Worm (Caenorhabditis elegans) whole organism, early embryonic: Measurements from ENCODE around the gene srg-6.

Source experiments
- B0310.2 ChIP-seq: sonication (generic microtip); optimal IDR thresholded peaks from 2 replicates; lab custom pipeline; 2016; ENCODE audit warnings: mild to moderate bottlenecking, missing genetic modification characterization, missing compliant biosample characterization
- F13C5.2 ChIP-seq: sonication (generic microtip); optimal IDR thresholded peaks from 2 replicates; lab custom pipeline; 2017; ENCODE audit warnings: mild to moderate bottlenecking, missing genetic modification characterization, inconsistent platforms, missing compliant biosample characterization
- aly-1 ChIP-seq: sonication (generic microtip); optimal IDR thresholded peaks from 2 replicates; lab custom pipeline; 2016; ENCODE audit warnings: missing genetic modification characterization, missing compliant biosample characterization
- ama-1 ChIP-seq: fragments of 150-350 bp; optimal IDR thresholded peaks from 2 replicates; lab custom pipeline; 2014
- ceh-13 ChIP-seq: fragments of 200-800 bp; sonication (Bioruptor generic); optimal IDR thresholded peaks from 2 replicates; lab custom pipeline; 2018; ENCODE audit warnings: mild to moderate bottlenecking, missing genetic modification characterization, missing compliant biosample characterization
- ceh-36 ChIP-seq: sonication (generic microtip); optimal IDR thresholded peaks from 2 replicates; lab custom pipeline; 2016; ENCODE audit warnings: missing genetic modification characterization, inconsistent platforms, missing compliant biosample characterization
- ets-7 ChIP-seq: sonication (generic microtip); optimal IDR thresholded peaks from 2 replicates; lab custom pipeline; 2016; ENCODE audit warnings: missing genotype, missing genetic modification characterization, missing compliant biosample characterization
- flt-1 ChIP-seq: fragments of 200-800 bp; sonication (Bioruptor generic); IDR thresholded peaks from 2 replicates; pipeline ENCODE4 v1.3.6; 2022; ENCODE audit warnings: missing genetic modification characterization, missing compliant biosample characterization
- hmbx-1 ChIP-seq: sonication (generic microtip); optimal IDR thresholded peaks from 2 replicates; lab custom pipeline; 2016; ENCODE audit warnings: mild to moderate bottlenecking, missing genetic modification characterization, missing compliant biosample characterization
- hmg-4 ChIP-seq: fragments of 200-800 bp; sonication (Bioruptor generic); optimal IDR thresholded peaks from 2 replicates; lab custom pipeline; 2018; ENCODE audit warnings: mild to moderate bottlenecking, missing genetic modification characterization, missing compliant biosample characterization
- hnd-1 ChIP-seq: sonication (generic microtip); optimal IDR thresholded peaks from 2 replicates; lab custom pipeline; 2016; ENCODE audit warnings: missing genetic modification characterization, missing compliant biosample characterization
- pes-1 ChIP-seq: fragments of 200-800 bp; sonication (Bioruptor generic); IDR thresholded peaks from 2 replicates; pipeline ENCODE4 v1.3.6; 2022; ENCODE audit warnings: missing genetic modification reagents, missing genetic modification characterization, missing compliant biosample characterization
- scrt-1 ChIP-seq: fragments of 200-800 bp; sonication (Bioruptor generic); IDR thresholded peaks from 2 replicates; pipeline ENCODE4 v1.3.6; 2022; ENCODE audit warnings: missing genetic modification characterization, missing compliant biosample characterization
- sea-1 ChIP-seq: fragments of 200-800 bp; sonication (Bioruptor generic); conservative IDR thresholded peaks from 2 replicates; pipeline ENCODE4 v1.3.6; 2022; ENCODE audit warnings: missing genetic modification characterization, missing compliant biosample characterization
- tbx-11 ChIP-seq: fragments of 200-800 bp; sonication (Bioruptor generic); IDR thresholded peaks from 2 replicates; pipeline ENCODE4 v1.3.6; 2022; ENCODE audit warnings: missing genetic modification characterization, missing compliant biosample characterization
- tbx-37 ChIP-seq: fragments of 200-800 bp; sonication (Bioruptor generic); conservative IDR thresholded peaks from 2 replicates; pipeline ENCODE4 v1.3.6; 2022; ENCODE audit warnings: missing genetic modification reagents, missing genetic modification characterization, missing compliant biosample characterization
- tra-4 ChIP-seq: sonication (generic microtip); optimal IDR thresholded peaks from 2 replicates; lab custom pipeline; 2017; ENCODE audit warnings: missing genetic modification characterization, missing compliant biosample characterization

srg-6 gene

DNA sequence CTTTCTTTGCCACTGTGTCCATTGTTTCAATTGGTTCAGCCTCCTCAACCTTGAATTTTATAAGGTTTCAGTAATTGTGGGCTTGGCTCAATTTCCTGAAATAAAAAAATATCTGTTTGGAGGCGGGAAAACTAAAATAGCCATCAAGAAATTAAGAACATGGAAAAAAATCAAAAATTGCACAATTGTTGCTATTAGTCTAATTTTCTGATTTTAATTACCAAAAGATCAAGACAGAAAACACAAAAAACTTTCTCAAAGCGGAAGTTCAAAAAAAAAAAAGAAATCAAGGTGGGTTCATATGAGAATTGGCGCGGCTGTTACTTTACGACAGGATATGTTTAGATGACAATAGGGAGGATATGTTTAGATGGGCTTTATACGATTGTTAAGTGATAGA is 34.9 kb downstream of the srg-6 start, which contains the start of gene esyt-2:
esyt-2 (minus strand) TSS at position 101 of the 400 bp plus-strand sequence.
- TF ChIP-seq aly-1 (tag; lab: Kevin White, UChicago) (no peak), tra-4 (tag; lab: Kevin White, UChicago) (no peak), sea-1 (GFP tag; lab: Robert Waterston, UW) (no peak), scrt-1 (GFP tag; lab: Robert Waterston, UW) (no peak), tbx-11 (GFP tag; lab: Robert Waterston, UW) (no peak), hmbx-1 (no peak), tbx-37 (GFP tag; lab: Robert Waterston, UW) (no peak), ceh-13 (GFP tag; lab: Kevin White, UChicago) (no peak), ceh-36 (tag; lab: Kevin White, UChicago) (no peak), ama-1 (no peak), F13C5.2 (no peak), flt-1 (no peak), hmg-4 (GFP tag; lab: Kevin White, UChicago) (no peak), B0310.2 (tag; lab: Kevin White, UChicago) (no peak)

DNA sequence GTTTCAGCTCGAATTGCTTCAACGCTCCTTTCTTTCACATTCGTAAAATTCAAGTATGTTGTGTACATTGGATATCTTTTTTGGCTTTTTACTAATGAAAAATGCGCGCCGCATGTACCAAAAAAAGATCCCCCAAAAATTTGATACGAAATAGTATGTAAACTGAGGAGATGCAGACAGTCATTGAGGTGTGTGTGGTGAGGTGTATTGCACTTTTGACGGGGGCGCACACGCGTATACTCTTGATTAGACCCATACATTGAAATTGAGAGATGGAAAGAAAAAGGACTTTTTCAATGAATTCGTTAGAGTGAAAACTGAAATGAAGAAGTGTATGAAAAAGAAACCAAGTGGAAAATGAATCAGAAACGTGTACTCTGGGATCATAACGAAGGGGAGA is 44.4 kb downstream of the srg-6 start:
- no peak for TF ChIP-seq B0310.2 (tag; lab: Kevin White, UChicago)
- no peak for TF ChIP-seq hmg-4 (GFP tag; lab: Kevin White, UChicago)
- TF ChIP-seq tbx-11 (GFP tag; lab: Robert Waterston, UW): no peak
- no peak for TF ChIP-seq ceh-36 (tag; lab: Kevin White, UChicago)
- no peak for TF ChIP-seq F13C5.2
- TF ChIP-seq pes-1 (GFP tag; lab: Robert Waterston, UW): no peak
- TF ChIP-seq ceh-13 (GFP tag; lab: Kevin White, UChicago): no peak
- TF ChIP-seq scrt-1 (GFP tag; lab: Robert Waterston, UW): no peak
- TF ChIP-seq ama-1: no peak
- TF ChIP-seq tra-4 (tag; lab: Kevin White, UChicago): no peak
- no peak for TF ChIP-seq hnd-1 (tag; lab: Kevin White, UChicago)
- TF ChIP-seq hmbx-1: no peak
- no peak for TF ChIP-seq tbx-37 (GFP tag; lab: Robert Waterston, UW)
- no peak for TF ChIP-seq sea-1 (GFP tag; lab: Robert Waterston, UW)
- TF ChIP-seq aly-1 (tag; lab: Kevin White, UChicago): no peak
- no peak for TF ChIP-seq ets-7

DNA sequence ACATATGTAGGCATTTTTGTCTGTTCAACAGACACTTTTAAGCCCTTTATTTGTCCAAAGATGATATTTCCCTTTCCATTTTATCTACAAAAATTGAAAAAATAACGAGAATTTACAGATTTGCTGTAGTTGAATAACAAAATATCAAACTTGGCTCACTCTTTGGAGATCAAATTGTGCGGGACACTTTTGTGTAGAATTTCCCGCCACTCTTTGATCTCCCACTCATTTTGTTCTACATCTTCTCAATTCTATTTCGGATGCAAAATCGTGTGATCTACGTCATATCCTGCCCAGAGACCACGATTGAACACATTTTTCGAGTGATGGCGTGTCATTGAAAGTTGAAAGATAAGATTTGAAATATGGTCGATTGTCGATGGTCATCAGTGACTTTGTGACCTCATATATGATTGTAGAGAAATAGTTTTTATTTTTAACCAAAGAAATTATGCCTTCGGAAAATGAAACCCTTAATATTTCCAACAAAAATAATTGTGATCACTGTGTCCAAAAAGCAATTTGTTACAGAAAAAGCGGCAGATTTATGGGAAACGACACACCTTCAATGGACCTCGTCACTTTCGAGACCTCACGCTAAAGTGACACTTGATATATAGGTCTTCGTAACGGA is 48.9 kb downstream of the srg-6 start, which contains the start of gene hot-4:
hot-4 (plus strand) TSS at position 584 of the 634 bp plus-strand sequence.
- TF ChIP-seq ceh-13 (GFP tag; lab: Kevin White, UChicago) (no peak), hmg-4 (GFP tag; lab: Kevin White, UChicago) (no peak), ets-7 (no peak)

DNA sequence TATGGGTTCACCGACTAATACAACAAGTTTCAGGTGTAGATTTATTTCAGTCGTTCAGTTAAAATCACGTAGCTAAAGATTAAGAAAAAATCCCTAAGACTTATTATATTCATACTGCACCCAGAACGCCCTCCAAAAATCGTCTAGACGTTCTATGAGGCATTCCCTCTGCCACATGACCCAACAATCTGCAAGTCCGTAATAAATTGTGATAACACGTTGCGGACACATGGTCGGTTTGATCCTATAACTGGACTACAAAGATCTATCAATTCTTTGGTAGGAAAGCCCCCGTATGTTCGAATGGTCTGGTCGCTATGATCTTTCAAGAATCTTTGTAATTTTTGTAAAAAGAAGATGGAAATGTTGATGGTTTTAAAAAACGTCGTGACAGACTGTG is 49.9 kb downstream of the srg-6 start:
- TF ChIP-seq flt-1: no peak
- no peak for TF ChIP-seq ceh-36 (tag; lab: Kevin White, UChicago)
- no peak for TF ChIP-seq ama-1
- TF ChIP-seq F13C5.2: no peak
- no peak for TF ChIP-seq B0310.2 (tag; lab: Kevin White, UChicago)
- no peak for TF ChIP-seq pes-1 (GFP tag; lab: Robert Waterston, UW)
- no peak for TF ChIP-seq tbx-11 (GFP tag; lab: Robert Waterston, UW)
- TF ChIP-seq ets-7: no peak
- TF ChIP-seq hmbx-1: no peak
- no peak for TF ChIP-seq hmg-4 (GFP tag; lab: Kevin White, UChicago)
- no peak for TF ChIP-seq scrt-1 (GFP tag; lab: Robert Waterston, UW)
- no peak for TF ChIP-seq tbx-37 (GFP tag; lab: Robert Waterston, UW)
- TF ChIP-seq sea-1 (GFP tag; lab: Robert Waterston, UW): no peak
- no peak for TF ChIP-seq hnd-1 (tag; lab: Kevin White, UChicago)
- no peak for TF ChIP-seq tra-4 (tag; lab: Kevin White, UChicago)
- TF ChIP-seq aly-1 (tag; lab: Kevin White, UChicago): no peak
- TF ChIP-seq ceh-13 (GFP tag; lab: Kevin White, UChicago): no peak

DNA sequence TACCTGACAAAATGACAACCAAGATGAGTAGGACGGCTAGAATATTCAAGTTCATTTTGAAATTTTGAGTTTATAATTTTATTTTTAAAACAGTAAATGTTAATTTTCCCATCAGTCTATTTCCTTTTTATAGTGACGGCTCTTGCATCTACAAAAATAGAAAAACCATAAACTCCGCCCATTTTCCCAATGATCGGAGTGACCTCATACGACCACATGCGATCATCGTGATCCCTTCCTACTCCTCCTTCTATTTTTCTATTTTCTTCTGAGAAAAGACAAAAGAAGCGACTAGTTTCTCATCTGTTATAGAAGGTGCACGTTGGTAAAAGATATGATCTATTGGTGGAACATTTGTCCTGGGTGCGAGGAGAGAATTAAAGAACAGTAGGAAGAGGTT is 50.3 kb downstream of the srg-6 start, which contains the start of gene C23G10.11:
C23G10.11 (minus strand) TSS at position 101 of the 400 bp plus-strand sequence.
- TF ChIP-seq tbx-11 (GFP tag; lab: Robert Waterston, UW): no peak
- no peak for TF ChIP-seq pes-1 (GFP tag; lab: Robert Waterston, UW)
- TF ChIP-seq B0310.2 (tag; lab: Kevin White, UChicago): no peak
- no peak for TF ChIP-seq hnd-1 (tag; lab: Kevin White, UChicago)
- TF ChIP-seq ets-7: no peak
- TF ChIP-seq flt-1: no peak
- TF ChIP-seq hmbx-1: no peak
- TF ChIP-seq ceh-13 (GFP tag; lab: Kevin White, UChicago): no peak
- TF ChIP-seq tbx-37 (GFP tag; lab: Robert Waterston, UW): no peak
- no peak for TF ChIP-seq tra-4 (tag; lab: Kevin White, UChicago)
- TF ChIP-seq F13C5.2: no peak
- no peak for TF ChIP-seq ceh-36 (tag; lab: Kevin White, UChicago)
- no peak for TF ChIP-seq sea-1 (GFP tag; lab: Robert Waterston, UW)
